Fruit fly (Drosophila melanogaster) whole organism: ENCODE measurements around the gene CG33269.

ENCODE experiments used
- CG8478 ChIP-seq: fragments of >200 bp; optimal IDR thresholded peaks from 2 replicates; lab custom pipeline; 2018; ENCODE audit warnings: inconsistent platforms
- EcR ChIP-seq, 2 experiments: fragments of >200 bp; optimal IDR thresholded peaks; 2 replicates each; lab custom pipeline; 2017; ENCODE audit warnings: missing biosample characterization in 2 of 2, missing genetic modification characterization in 2 of 2, missing genetic modification reagents in 2 of 2
- pan ChIP-seq: fragments of >200 bp; optimal IDR thresholded peaks from 2 replicates; lab custom pipeline; 2017
- psq ChIP-seq: fragments of >200 bp; optimal IDR thresholded peaks from 2 replicates; lab custom pipeline; 2017
- usp ChIP-seq: fragments of >200 bp; optimal IDR thresholded peaks from 2 replicates; lab custom pipeline; 2017; ENCODE audit warnings: missing biosample characterization, missing genetic modification characterization, mixed read lengths

CG33269 gene

DNA sequence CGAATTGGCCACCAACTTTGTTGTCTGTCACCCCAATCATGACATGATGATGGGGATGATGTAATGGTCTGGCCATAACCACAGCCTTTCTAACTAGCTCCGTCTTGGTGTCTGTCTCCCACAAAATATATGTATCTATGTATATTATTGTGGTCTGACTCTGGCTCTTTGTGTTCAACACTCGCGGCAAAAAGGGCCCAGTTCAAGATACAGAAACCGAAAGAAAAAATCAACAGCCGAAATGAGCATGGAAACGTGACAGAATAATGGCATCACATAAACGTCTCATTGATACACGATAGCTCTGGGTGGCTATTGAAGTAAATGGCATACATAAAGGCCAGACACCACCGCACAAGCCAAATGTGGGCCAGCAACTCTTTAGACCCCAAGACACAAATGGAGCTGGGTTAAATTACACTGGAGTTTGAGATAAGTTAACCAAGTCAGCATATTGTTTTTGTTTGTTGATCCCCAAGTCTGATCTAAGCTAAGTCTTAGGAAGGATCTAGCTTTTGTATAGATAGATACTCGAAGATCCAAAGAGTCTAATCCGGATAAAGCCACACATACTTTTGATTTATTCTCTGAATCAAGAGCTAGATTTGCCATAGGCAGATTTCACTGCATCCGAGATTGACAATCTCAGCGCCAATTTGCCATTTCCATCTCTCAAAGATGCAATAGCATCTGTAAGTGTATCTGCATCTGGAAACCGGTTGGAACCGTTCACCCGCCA lies 49.8 kb downstream of the CG33269 start:
- no peak for TF ChIP-seq pan (lab: Kevin White, UChicago)
- no peak for TF ChIP-seq EcR (GFP tag; optimal IDR thresholded peaks at IDR 0.05; lab: Kevin White, UChicago)
- no peak for TF ChIP-seq usp (GFP tag; lab: Kevin White, UChicago)
- TF ChIP-seq psq (lab: Kevin White, UChicago) = no peak
- no peak for TF ChIP-seq CG8478
